Worm (Caenorhabditis elegans) whole organism, L1 larva: ENCODE measurements around the gene C34C6.3.

Experiments used
- blmp-1 ChIP-seq: fragments of 150-350 bp; optimal IDR thresholded peaks from 2 replicates; lab custom pipeline; 2014; ENCODE audit warnings: missing biosample characterization, missing genetic modification characterization
- ceh-82 ChIP-seq, 3 experiments: fragments of 150-350 bp in 1 of 3; sonication (generic microtip) in 2 of 3; optimal IDR thresholded peaks; 2 replicates each; lab custom pipeline; 2014 to 2017; ENCODE audit warnings: missing biosample characterization in 3 of 3, missing genetic modification characterization in 3 of 3
- fos-1 ChIP-seq: fragments of 150-350 bp; optimal IDR thresholded peaks from 2 replicates; lab custom pipeline; 2014; ENCODE audit warnings: missing biosample characterization, missing genetic modification characterization
- jun-1 ChIP-seq: fragments of 150-350 bp; optimal IDR thresholded peaks from 2 replicates; lab custom pipeline; 2014; ENCODE audit warnings: missing biosample characterization, missing genetic modification reagents, missing genetic modification characterization
- lin-13 ChIP-seq: fragments of 150-350 bp; optimal IDR thresholded peaks from 2 replicates; lab custom pipeline; 2014; ENCODE audit warnings: missing biosample characterization, missing genetic modification reagents, missing genetic modification characterization
- nhr-11 ChIP-seq: fragments of 150-350 bp; optimal IDR thresholded peaks from 2 replicates; lab custom pipeline; 2014; ENCODE audit warnings: missing biosample characterization, missing genetic modification characterization
- sptf-1 ChIP-seq: fragments of 150-350 bp; optimal IDR thresholded peaks from 2 replicates; lab custom pipeline; 2014; ENCODE audit warnings: missing biosample characterization, missing genetic modification characterization
- unc-30 ChIP-seq: sonication (generic microtip); optimal IDR thresholded peaks from 2 replicates; lab custom pipeline; 2017; ENCODE audit warnings: missing biosample characterization, missing genetic modification characterization
- unc-62 ChIP-seq: fragments of 150-350 bp; optimal IDR thresholded peaks from 2 replicates; lab custom pipeline; 2014; ENCODE audit warnings: missing biosample characterization, missing genetic modification reagents, missing genetic modification characterization
- unc-86 ChIP-seq: sonication (generic microtip); optimal IDR thresholded peaks from 2 replicates; lab custom pipeline; 2016; ENCODE audit warnings: missing genetic modification characterization, missing compliant biosample characterization
- zag-1 ChIP-seq: fragments of 150-350 bp; optimal IDR thresholded peaks from 2 replicates; lab custom pipeline; 2014; ENCODE audit warnings: missing biosample characterization, missing genetic modification characterization
- ztf-4 ChIP-seq: fragments of 150-350 bp; optimal IDR thresholded peaks from 2 replicates; lab custom pipeline; 2014; ENCODE audit warnings: missing biosample characterization, missing genetic modification characterization

C34C6.3 gene

ce11 chrII:8743379-8744173 lies 51.9 kb downstream of the C34C6.3 start, which contains the start of gene mak-1 (continued):
- no peak for TF ChIP-seq fos-1 (tag; lab: Kevin White, UChicago)
- no peak for TF ChIP-seq ceh-82 (tag; optimal IDR thresholded peaks at IDR 0.05; lab: Kevin White, UChicago)
- TF ChIP-seq unc-30 (tag; lab: Kevin White, UChicago): no peak
- TF ChIP-seq ztf-4 (tag; lab: Kevin White, UChicago): no peak
- no peak for TF ChIP-seq unc-62
- TF ChIP-seq sptf-1 (tag; lab: Kevin White, UChicago): no peak
- TF ChIP-seq unc-86 (tag; lab: Kevin White, UChicago): no peak
- peak; percentile 56 for TF ChIP-seq blmp-1 (tag; lab: Kevin White, UChicago)
- TF ChIP-seq zag-1 (tag; lab: Kevin White, UChicago): no peak
- no peak for TF ChIP-seq jun-1 (tag; lab: Kevin White, UChicago)
- TF ChIP-seq lin-13: no peak
- no peak for TF ChIP-seq nhr-11
- TF ChIP-seq, all 84 proteins: peak for 23
